Comparison of ENCODE assay signal across 1 fruit fly cellular context in the genomic region with DNA sequence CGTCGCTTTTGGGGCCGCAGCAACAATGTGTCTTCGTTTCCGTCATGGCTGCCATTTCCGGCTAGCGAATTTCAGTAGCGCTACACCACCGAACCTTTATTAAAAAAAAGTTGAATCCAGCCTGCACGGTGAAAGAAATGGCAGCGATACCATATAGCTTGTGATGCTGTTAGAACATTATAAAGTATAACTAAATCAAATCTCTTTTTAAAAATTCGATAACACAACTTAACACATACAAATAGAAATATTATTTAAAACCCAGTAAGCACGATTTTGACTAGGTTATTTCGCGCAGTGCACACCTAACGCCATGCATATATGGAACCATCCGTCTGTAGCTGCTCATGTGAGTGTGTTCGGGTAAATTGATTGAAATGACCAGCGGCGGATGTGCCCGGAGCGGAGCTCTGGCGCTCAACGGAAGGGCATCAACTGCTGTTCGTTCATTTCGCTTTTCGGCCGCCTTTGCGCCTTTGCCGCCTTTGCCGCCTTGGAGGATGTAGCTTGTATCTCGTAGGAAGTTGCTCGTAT.
TF ChIP-seq lines count a peak whose summit lies in the region.

No protein-coding gene starts in this region.

TF ChIP-seq in whole organism, embryonic, 481 proteins besides CTCF, POLR2A, EP300 and RAD21 (continued from another document and continues in another):
- TF ChIP-seq Opbp (GFP tag; IDR thresholded peaks at IDR 0.05; lab: Robert Waterston, UW; ENCODE audit: partially characterized antibody), result no peak
- no peak for TF ChIP-seq MTF-1 (GFP tag; optimal IDR thresholded peaks at IDR 0.05; lab: Kevin White, UChicago; ENCODE audit: borderline replicate concordance)
- TF ChIP-seq pb (GFP tag; optimal IDR thresholded peaks at IDR 0.05; lab: Kevin White, UChicago), result no peak
- peak; percentile 64 for TF ChIP-seq CG10147 (GFP tag; optimal IDR thresholded peaks at IDR 0.05; lab: Kevin White, UChicago)
- TF ChIP-seq CG13775 (GFP tag; optimal IDR thresholded peaks at IDR 0.05; lab: Kevin White, UChicago), result peak; percentile 3
- TF ChIP-seq CG30403 (GFP tag; optimal IDR thresholded peaks at IDR 0.05; lab: Kevin White, UChicago), result peak; percentile 24
- TF ChIP-seq bcd (GFP tag; optimal IDR thresholded peaks at IDR 0.05; lab: Kevin White, UChicago), result peak; percentile 37
- peak; percentile 32 for TF ChIP-seq tin (GFP tag; optimal IDR thresholded peaks at IDR 0.05; lab: Kevin White, UChicago)
- TF ChIP-seq Eip74EF (GFP tag; optimal IDR thresholded peaks at IDR 0.05; lab: Kevin White, UChicago), result no peak
- no peak for TF ChIP-seq ftz-f1 (GFP tag; optimal IDR thresholded peaks at IDR 0.05; lab: Kevin White, UChicago)
- no peak for TF ChIP-seq Trl (optimal IDR thresholded peaks at IDR 0.05; lab: Kevin White, UChicago)
- TF ChIP-seq Trl (GFP tag; optimal IDR thresholded peaks at IDR 0.05; lab: Kevin White, UChicago), result no peak
- TF ChIP-seq CG3281 (GFP tag; optimal IDR thresholded peaks at IDR 0.05; lab: Kevin White, UChicago), result peak; percentile 58
- TF ChIP-seq caup (GFP tag; optimal IDR thresholded peaks at IDR 0.05; lab: Kevin White, UChicago; ENCODE audit: severe bottlenecking), result peak; percentile 48
- TF ChIP-seq Pdp1 (GFP tag; optimal IDR thresholded peaks at IDR 0.05; lab: Kevin White, UChicago), result no peak
- TF ChIP-seq dysf (GFP tag; IDR thresholded peaks at IDR 0.05; lab: Robert Waterston, UW), result peak; percentile 67; the same call in 2 of the 3 replicates
- peak; percentile 12 for TF ChIP-seq Ets97D (GFP tag; optimal IDR thresholded peaks at IDR 0.05; lab: Kevin White, UChicago)
- no peak for TF ChIP-seq CG12104 (GFP tag; optimal IDR thresholded peaks at IDR 0.05; lab: Kevin White, UChicago)
- no peak for TF ChIP-seq tna (GFP tag; IDR thresholded peaks at IDR 0.05; lab: Robert Waterston, UW; ENCODE audit: partially characterized antibody)
- TF ChIP-seq luna (GFP tag; optimal IDR thresholded peaks at IDR 0.05; lab: Kevin White, UChicago), result no peak
- peak; percentile 15 for TF ChIP-seq Hsf (GFP tag; optimal IDR thresholded peaks at IDR 0.05; lab: Kevin White, UChicago)
- TF ChIP-seq CG18619 (GFP tag; optimal IDR thresholded peaks at IDR 0.05; lab: Kevin White, UChicago), result peak; percentile 45
- no peak for TF ChIP-seq chif (GFP tag; optimal IDR thresholded peaks at IDR 0.05; lab: Kevin White, UChicago)
- TF ChIP-seq maf-S (GFP tag; optimal IDR thresholded peaks at IDR 0.05; lab: Kevin White, UChicago), result peak; percentile 30
- peak; percentile 27 for TF ChIP-seq mam (GFP tag; optimal IDR thresholded peaks at IDR 0.05; lab: Kevin White, UChicago)
- TF ChIP-seq CG12659 (GFP tag; optimal IDR thresholded peaks at IDR 0.05; lab: Kevin White, UChicago), result peak; percentile 37
- 0 out of 2 replicates have a peak, but pooled peaks have one; percentile 39 for TF ChIP-seq wdn (GFP tag; IDR thresholded peaks at IDR 0.05; lab: Robert Waterston, UW)
- peak; percentile 15 for TF ChIP-seq gro (GFP tag; optimal IDR thresholded peaks at IDR 0.05; lab: Kevin White, UChicago)
- peak; percentile 15 for TF ChIP-seq tap (tag; optimal IDR thresholded peaks at IDR 0.05; lab: Kevin White, UChicago)
- TF ChIP-seq CG12219 (GFP tag; optimal IDR thresholded peaks at IDR 0.05; lab: Kevin White, UChicago), result peak; percentile 24
- TF ChIP-seq grau (tag; optimal IDR thresholded peaks at IDR 0.05; lab: Kevin White, UChicago), result peak; percentile 60
- TF ChIP-seq NfI (GFP tag; optimal IDR thresholded peaks at IDR 0.05; lab: Kevin White, UChicago), result peak; percentile 32
- peak; percentile 30; the same call in 1 of the 2 replicates for TF ChIP-seq vvl (GFP tag; IDR thresholded peaks at IDR 0.05; lab: Robert Waterston, UW)
- no peak for TF ChIP-seq CG43689 (GFP tag; IDR thresholded peaks at IDR 0.05; lab: Robert Waterston, UW)
- 0 out of 2 replicates have a peak, but pooled peaks have one; percentile 10 for TF ChIP-seq CG11085 (GFP tag; IDR thresholded peaks at IDR 0.05; lab: Robert Waterston, UW)
- TF ChIP-seq lab (GFP tag; optimal IDR thresholded peaks at IDR 0.05; lab: Kevin White, UChicago), result peak; percentile 84
- no peak for TF ChIP-seq CG4730 (GFP tag; IDR thresholded peaks at IDR 0.05; lab: Robert Waterston, UW)
- peak; percentile 89 for TF ChIP-seq Med (GFP tag; lab: Kevin White, UChicago)
- no peak for TF ChIP-seq CG11696 (GFP tag; IDR thresholded peaks at IDR 0.05; lab: Robert Waterston, UW)
- TF ChIP-seq CG1602 (GFP tag; optimal IDR thresholded peaks at IDR 0.05; lab: Kevin White, UChicago), result no peak
- TF ChIP-seq lov (optimal IDR thresholded peaks at IDR 0.05; lab: Kevin White, UChicago), result no peak
- TF ChIP-seq lov (GFP tag; IDR thresholded peaks at IDR 0.05; lab: Robert Waterston, UW), result no peak
- no peak for TF ChIP-seq sqz (GFP tag; optimal IDR thresholded peaks at IDR 0.05; lab: Kevin White, UChicago)
- peak; percentile 31; the same call in 1 of the 2 replicates for TF ChIP-seq CG14014 (GFP tag; IDR thresholded peaks at IDR 0.05; lab: Robert Waterston, UW)
- TF ChIP-seq lmd (GFP tag; IDR thresholded peaks at IDR 0.05; lab: Robert Waterston, UW), result peak; percentile 45
- no peak for TF ChIP-seq nerfin-2 (GFP tag; IDR thresholded peaks at IDR 0.05; lab: Robert Waterston, UW; ENCODE audit: partially characterized antibody)
- TF ChIP-seq CG31441 (GFP tag; IDR thresholded peaks at IDR 0.05; lab: Robert Waterston, UW), result no peak
- TF ChIP-seq dpn (GFP tag; optimal IDR thresholded peaks at IDR 0.05; lab: Kevin White, UChicago), result peak in 1 of 2 experiments; percentile 19
- TF ChIP-seq cwo (GFP tag; optimal IDR thresholded peaks at IDR 0.05; lab: Kevin White, UChicago), result peak; percentile 59
- no peak for TF ChIP-seq HLH4C (GFP tag; IDR thresholded peaks at IDR 0.05; lab: Robert Waterston, UW; ENCODE audit: partially characterized antibody)
- no peak for TF ChIP-seq ATbp (GFP tag; optimal IDR thresholded peaks at IDR 0.05; lab: Kevin White, UChicago)
- TF ChIP-seq Hr39 (optimal IDR thresholded peaks at IDR 0.05; lab: Kevin White, UChicago), result no peak
- TF ChIP-seq CG8478 (optimal IDR thresholded peaks at IDR 0.05; lab: Kevin White, UChicago), result no peak
- peak; percentile 86 for TF ChIP-seq CG18599 (GFP tag; optimal IDR thresholded peaks at IDR 0.05; lab: Kevin White, UChicago)
- peak; percentile 41 for TF ChIP-seq CG17359 (tag; optimal IDR thresholded peaks at IDR 0.05; lab: Kevin White, UChicago)
- no peak for TF ChIP-seq CG3838 (GFP tag; optimal IDR thresholded peaks at IDR 0.05; lab: Kevin White, UChicago)
- TF ChIP-seq Elba2 (GFP tag; optimal IDR thresholded peaks at IDR 0.05; lab: Kevin White, UChicago), result no peak
- peak; percentile 49 for TF ChIP-seq Deaf1 (tag; optimal IDR thresholded peaks at IDR 0.05; lab: Kevin White, UChicago)
- TF ChIP-seq CG2678 (tag; optimal IDR thresholded peaks at IDR 0.05; lab: Kevin White, UChicago), result peak; percentile 72
- TF ChIP-seq p53 (GFP tag; optimal IDR thresholded peaks at IDR 0.05; lab: Kevin White, UChicago), result no peak
- TF ChIP-seq Sry-β (GFP tag; optimal IDR thresholded peaks at IDR 0.05; lab: Kevin White, UChicago), result no peak
- TF ChIP-seq phol (tag; optimal IDR thresholded peaks at IDR 0.05; lab: Kevin White, UChicago), result peak; percentile 16
- TF ChIP-seq onecut (GFP tag; IDR thresholded peaks at IDR 0.05; lab: Robert Waterston, UW), result 0 out of 2 replicates have a peak, but pooled peaks have one; percentile 12
- TF ChIP-seq Dbx (GFP tag; IDR thresholded peaks at IDR 0.05; lab: Robert Waterston, UW), result peak; percentile 60; the same call in 2 of the 3 replicates
- TF ChIP-seq PHDP (tag; optimal IDR thresholded peaks at IDR 0.05; lab: Kevin White, UChicago), result peak; percentile 48
- TF ChIP-seq CG16863 (GFP tag; optimal IDR thresholded peaks at IDR 0.05; lab: Kevin White, UChicago), result no peak
- TF ChIP-seq CG3847 (GFP tag; IDR thresholded peaks at IDR 0.05; lab: Robert Waterston, UW), result peak; percentile 48; the same call in 1 of the 2 replicates
- TF ChIP-seq Fer2 (tag; optimal IDR thresholded peaks at IDR 0.05; lab: Kevin White, UChicago), result peak; percentile 19
- no peak for TF ChIP-seq jing (GFP tag; optimal IDR thresholded peaks at IDR 0.05; lab: Kevin White, UChicago)
- TF ChIP-seq CG10431 (GFP tag; optimal IDR thresholded peaks at IDR 0.05; lab: Kevin White, UChicago), result no peak
- peak; percentile 43 for TF ChIP-seq CG17385 (GFP tag; optimal IDR thresholded peaks at IDR 0.05; lab: Kevin White, UChicago)
- TF ChIP-seq slou (GFP tag; optimal IDR thresholded peaks at IDR 0.05; lab: Kevin White, UChicago), result no peak
- peak; percentile 75 for TF ChIP-seq Meics (GFP tag; optimal IDR thresholded peaks at IDR 0.05; lab: Kevin White, UChicago)
- no peak for TF ChIP-seq GATAe (GFP tag; conservative IDR thresholded peaks at IDR 0.05; lab: Robert Waterston, UW)
- TF ChIP-seq CG4617 (GFP tag; optimal IDR thresholded peaks at IDR 0.05; lab: Kevin White, UChicago; ENCODE audit: borderline replicate concordance), result no peak
- peak; percentile 51 for TF ChIP-seq Ptx1 (GFP tag; IDR thresholded peaks at IDR 0.05; lab: Robert Waterston, UW)
- peak; percentile 47 for TF ChIP-seq CG6765 (GFP tag; optimal IDR thresholded peaks at IDR 0.05; lab: Kevin White, UChicago)
- no peak for TF ChIP-seq B-H1 (GFP tag; IDR thresholded peaks at IDR 0.05; lab: Robert Waterston, UW)
- TF ChIP-seq lilli (GFP tag; optimal IDR thresholded peaks at IDR 0.05; lab: Kevin White, UChicago), result peak; percentile 49
- TF ChIP-seq CG15073 (GFP tag; optimal IDR thresholded peaks at IDR 0.05; lab: Kevin White, UChicago), result no peak
- TF ChIP-seq CG10267 (tag; optimal IDR thresholded peaks at IDR 0.05; lab: Kevin White, UChicago), result no peak
- TF ChIP-seq Myb (GFP tag; optimal IDR thresholded peaks at IDR 0.05; lab: Kevin White, UChicago), result peak; percentile 12
- TF ChIP-seq rib (GFP tag; IDR thresholded peaks at IDR 0.05; lab: Robert Waterston, UW), result no peak
- TF ChIP-seq salm (tag; optimal IDR thresholded peaks at IDR 0.05; lab: Kevin White, UChicago), result no peak
- TF ChIP-seq CG13894 (tag; optimal IDR thresholded peaks at IDR 0.05; lab: Kevin White, UChicago), result peak; percentile 44
- peak; percentile 47; the same call in 2 of the 3 replicates for TF ChIP-seq tgo (GFP tag; IDR thresholded peaks at IDR 0.05; lab: Robert Waterston, UW)
- TF ChIP-seq schlank (tag; optimal IDR thresholded peaks at IDR 0.05; lab: Kevin White, UChicago), result peak; percentile 24
- no peak for TF ChIP-seq CG11398 (GFP tag; optimal IDR thresholded peaks at IDR 0.05; lab: Kevin White, UChicago)
- TF ChIP-seq chm (GFP tag; IDR thresholded peaks at IDR 0.05; lab: Robert Waterston, UW), result no peak
- TF ChIP-seq dmrt99B (tag; optimal IDR thresholded peaks at IDR 0.05; lab: Kevin White, UChicago), result peak; percentile 47
- TF ChIP-seq NFAT (GFP tag; IDR thresholded peaks at IDR 0.05; lab: Robert Waterston, UW), result no peak
- TF ChIP-seq exex (tag; optimal IDR thresholded peaks at IDR 0.05; lab: Kevin White, UChicago), result no peak
- TF ChIP-seq Xbp1 (GFP tag; optimal IDR thresholded peaks at IDR 0.05; lab: Kevin White, UChicago), result peak; percentile 27
- TF ChIP-seq CG1529 (GFP tag; optimal IDR thresholded peaks at IDR 0.05; lab: Kevin White, UChicago), result no peak
- 0 out of 3 replicates have a peak, but pooled peaks have one; percentile 20 for TF ChIP-seq CG17361 (GFP tag; IDR thresholded peaks at IDR 0.05; lab: Robert Waterston, UW)
- peak; percentile 1 for TF ChIP-seq Oli (tag; optimal IDR thresholded peaks at IDR 0.05; lab: Kevin White, UChicago)
- TF ChIP-seq ssp (GFP tag; IDR thresholded peaks at IDR 0.05; lab: Robert Waterston, UW), result peak; percentile 27; the same call in 1 of the 2 replicates
- peak; percentile 35 for TF ChIP-seq CoRest (tag; optimal IDR thresholded peaks at IDR 0.05; lab: Kevin White, UChicago)
- TF ChIP-seq CG1233 (GFP tag; optimal IDR thresholded peaks at IDR 0.05; lab: Kevin White, UChicago), result peak; percentile 7
- peak; percentile 45 for TF ChIP-seq CG9817 (tag; optimal IDR thresholded peaks at IDR 0.05; lab: Kevin White, UChicago)
- no peak for TF ChIP-seq E2f2 (GFP tag; IDR thresholded peaks at IDR 0.05; lab: Robert Waterston, UW)
- TF ChIP-seq CG9215 (GFP tag; IDR thresholded peaks at IDR 0.05; lab: Robert Waterston, UW), result peak; percentile 29; the same call in 1 of the 2 replicates
- TF ChIP-seq BtbVII (GFP tag; optimal IDR thresholded peaks at IDR 0.05; lab: Kevin White, UChicago), result peak; percentile 39
- no peak for TF ChIP-seq corto (GFP tag; optimal IDR thresholded peaks at IDR 0.05; lab: Kevin White, UChicago)
- TF ChIP-seq Lhr (GFP tag; optimal IDR thresholded peaks at IDR 0.05; lab: Kevin White, UChicago), result no peak
- peak; percentile 35 to 46 for TF ChIP-seq Hr51 (GFP tag; optimal IDR thresholded peaks at IDR 0.05; lab: Kevin White, UChicago)
- TF ChIP-seq ham (GFP tag; IDR thresholded peaks at IDR 0.05; lab: Robert Waterston, UW), result no peak
- TF ChIP-seq sens-2 (GFP tag; IDR thresholded peaks at IDR 0.05; lab: Robert Waterston, UW), result no peak
- TF ChIP-seq row (GFP tag; IDR thresholded peaks at IDR 0.05; lab: Robert Waterston, UW), result peak; percentile 73
- no peak for TF ChIP-seq CG10321 (GFP tag; IDR thresholded peaks at IDR 0.05; lab: Robert Waterston, UW)
- TF ChIP-seq cas (GFP tag; IDR thresholded peaks at IDR 0.05; lab: Robert Waterston, UW), result no peak
- TF ChIP-seq dimm (GFP tag; IDR thresholded peaks at IDR 0.05; lab: Robert Waterston, UW), result no peak
- peak; percentile 69 for TF ChIP-seq slbo (GFP tag; IDR thresholded peaks at IDR 0.05; lab: Robert Waterston, UW)
- TF ChIP-seq CG13624 (GFP tag; optimal IDR thresholded peaks at IDR 0.05; lab: Kevin White, UChicago), result no peak
- TF ChIP-seq sug (tag; optimal IDR thresholded peaks at IDR 0.05; lab: Kevin White, UChicago), result no peak
- peak; percentile 32; the same call in 1 of the 2 replicates for TF ChIP-seq Ada2b (GFP tag; IDR thresholded peaks at IDR 0.05; lab: Robert Waterston, UW)
- TF ChIP-seq cad (GFP tag; optimal IDR thresholded peaks at IDR 0.05; lab: Kevin White, UChicago), result no peak
- 0 out of 2 replicates have a peak, but pooled peaks have one; percentile 22 for TF ChIP-seq Atf6 (GFP tag; IDR thresholded peaks at IDR 0.05; lab: Robert Waterston, UW)
- TF ChIP-seq fd3F (GFP tag; optimal IDR thresholded peaks at IDR 0.05; lab: Kevin White, UChicago), result no peak
- TF ChIP-seq Dip3 (GFP tag; optimal IDR thresholded peaks at IDR 0.05; lab: Kevin White, UChicago), result no peak
- no peak for TF ChIP-seq trh (GFP tag; optimal IDR thresholded peaks at IDR 0.05; lab: Kevin White, UChicago)
- peak; percentile 51 for TF ChIP-seq Hand (GFP tag; optimal IDR thresholded peaks at IDR 0.05; lab: Kevin White, UChicago)
- no peak for TF ChIP-seq Doc3 (GFP tag; IDR thresholded peaks at IDR 0.05; lab: Robert Waterston, UW; ENCODE audit: partially characterized antibody)
- TF ChIP-seq Antp (GFP tag; optimal IDR thresholded peaks at IDR 0.05; lab: Kevin White, UChicago), result no peak
- no peak for TF ChIP-seq CG32772 (GFP tag; IDR thresholded peaks at IDR 0.05; lab: Robert Waterston, UW)
